Fruit fly (Drosophila melanogaster) whole organism, pupa: ENCODE measurements around the gene CG12069.

Experiments used
- CG17806 ChIP-seq: fragments of 200-800 bp; sonication (Bioruptor generic); optimal IDR thresholded peaks from 2 replicates; lab custom pipeline; 2018; ENCODE audit warnings: missing biosample characterization, mild to moderate bottlenecking, missing genetic modification characterization, moderate library complexity
- CG32121 ChIP-seq: fragments of 200-800 bp; sonication (Bioruptor generic); IDR thresholded peaks from 2 replicates; pipeline ENCODE4 v1.3.6; 2022; ENCODE audit warnings: missing biosample characterization, missing genetic modification characterization
- CG34367 ChIP-seq: fragments of 200-800 bp; sonication (Bioruptor generic); optimal IDR thresholded peaks from 2 replicates; lab custom pipeline; 2018; ENCODE audit warnings: missing biosample characterization, mild to moderate bottlenecking, missing genetic modification characterization
- CG4496 ChIP-seq: fragments of 200-800 bp; sonication (Bioruptor generic); IDR thresholded peaks from 3 replicates; pipeline ENCODE4 v1.3.6; 2022; ENCODE audit warnings: missing biosample characterization, missing genetic modification characterization
- CG8159 ChIP-seq: fragments of 200-800 bp; sonication (Bioruptor generic); optimal IDR thresholded peaks from 3 replicates; lab custom pipeline; 2018; ENCODE audit warnings: missing biosample characterization, mild to moderate bottlenecking, missing genetic modification characterization, moderate library complexity
- CG9948 ChIP-seq: fragments of 200-800 bp; sonication (Bioruptor generic); optimal IDR thresholded peaks from 2 replicates; lab custom pipeline; 2018; ENCODE audit warnings: missing biosample characterization, mild to moderate bottlenecking, missing genetic modification characterization, moderate library complexity
- Ets98B ChIP-seq: fragments of 200-800 bp; sonication (Bioruptor generic); IDR thresholded peaks from 2 replicates; pipeline ENCODE4 v1.3.6; 2022; ENCODE audit warnings: missing biosample characterization, missing genetic modification characterization
- fd96Ca ChIP-seq: fragments of 200-800 bp; sonication (Bioruptor generic); IDR thresholded peaks from 3 replicates; pipeline ENCODE4 v1.3.6; 2022; ENCODE audit warnings: missing biosample characterization, missing genetic modification characterization

DNA sequence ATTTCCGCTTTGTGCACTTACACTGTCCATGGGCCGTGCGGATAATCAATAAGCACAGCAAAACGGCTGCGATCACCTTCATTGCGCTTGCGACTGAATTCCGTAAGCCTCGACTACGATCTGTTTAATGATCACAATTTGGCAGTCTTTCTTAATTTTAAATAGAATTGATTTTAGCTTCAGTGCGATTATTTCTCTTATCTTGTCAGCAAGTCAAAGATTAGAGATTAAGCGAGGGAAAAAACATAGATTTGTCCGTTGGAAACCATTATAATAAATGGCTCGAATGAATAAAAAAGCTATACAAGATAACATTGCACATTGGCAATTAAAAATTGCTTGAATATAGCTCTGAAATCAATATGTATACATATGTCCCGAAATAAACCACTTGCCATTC is 35.8 kb upstream of the CG12069 start, which contains the start of gene CG11313:
- TF ChIP-seq CG8159 (no peak), CG4496 (GFP tag; lab: Robert Waterston, UW) (no peak), CG9948 (tag; lab: Kevin White, UChicago) (no peak), CG32121 (GFP tag; lab: Robert Waterston, UW) (no peak), CG17806 (tag; lab: Kevin White, UChicago) (no peak), Ets98B (no peak), fd96Ca (no peak), CG34367 (no peak)
